Worm (Caenorhabditis elegans): ENCODE results near the gene clec-137.
A peak's percentile ranks its signal among the peaks of the same experiment; 100 is the strongest.

Gene clec-137

ce11 chrII:4579375-4579774, 38.5 kb downstream of the clec-137 start:
- TF ChIP-seq sma-9 (GFP tag; optimal IDR thresholded peaks at IDR 0.05) (no peak), sma-9 (tag; optimal IDR thresholded peaks at IDR 0.05) (no peak), skn-1 (tag; optimal IDR thresholded peaks at IDR 0.05) (no peak), nhr-77 (tag; optimal IDR thresholded peaks at IDR 0.05) (no peak), mab-5 (tag; optimal IDR thresholded peaks at IDR 0.05) (peak; percentile 62), gmeb-1 (tag; optimal IDR thresholded peaks at IDR 0.05) (no peak), unc-62 (GFP tag; optimal IDR thresholded peaks at IDR 0.05) (no peak)

ce11 chrII:4577391-4577790, 40.5 kb downstream of the clec-137 start:
- no peak for TF ChIP-seq lin-11 (tag; optimal IDR thresholded peaks at IDR 0.05)
- TF ChIP-seq nhr-25 (tag; optimal IDR thresholded peaks at IDR 0.05): no peak
- no peak for TF ChIP-seq mdl-1 (tag; optimal IDR thresholded peaks at IDR 0.05)
- no peak for TF ChIP-seq sma-9 (GFP tag; optimal IDR thresholded peaks at IDR 0.05)
- TF ChIP-seq sma-9 (tag; optimal IDR thresholded peaks at IDR 0.05): no peak
- no peak for TF ChIP-seq peb-1 (tag; optimal IDR thresholded peaks at IDR 0.05)
- no peak for TF ChIP-seq nhr-23 (tag; optimal IDR thresholded peaks at IDR 0.05)
- no peak for TF ChIP-seq sem-4 (tag; optimal IDR thresholded peaks at IDR 0.05)
- no peak for TF ChIP-seq nhr-10 (tag; optimal IDR thresholded peaks at IDR 0.05)

- TF ChIP-seq mab-5 (tag; optimal IDR thresholded peaks at IDR 0.05) (peak; percentile 69), ceh-16 (tag; optimal IDR thresholded peaks at IDR 0.05) (no peak)
Observed at ce11 chrII:4575579-4575978, 42.3 kb downstream of the clec-137 start.

ce11 chrII:4574658-4575057, 43.2 kb downstream of the clec-137 start:
- no peak for TF ChIP-seq elt-1 (tag; optimal IDR thresholded peaks at IDR 0.05)
- no peak for TF ChIP-seq sem-4 (tag; optimal IDR thresholded peaks at IDR 0.05)
- TF ChIP-seq crh-2 (tag; optimal IDR thresholded peaks at IDR 0.05): no peak
- TF ChIP-seq lin-13 (GFP tag; optimal IDR thresholded peaks at IDR 0.05): no peak
- TF ChIP-seq nhr-6 (tag; optimal IDR thresholded peaks at IDR 0.05): no peak
- no peak for TF ChIP-seq nhr-129 (tag; optimal IDR thresholded peaks at IDR 0.05)
- no peak for TF ChIP-seq mab-5 (tag; optimal IDR thresholded peaks at IDR 0.05)
- no peak for TF ChIP-seq ama-1 (optimal IDR thresholded peaks at IDR 0.05)
- no peak for TF ChIP-seq gmeb-1 (tag; optimal IDR thresholded peaks at IDR 0.05)
- no peak for TF ChIP-seq lin-11 (tag; optimal IDR thresholded peaks at IDR 0.05)

- TF ChIP-seq sma-9 (GFP tag; optimal IDR thresholded peaks at IDR 0.05) (no peak), sma-9 (tag; optimal IDR thresholded peaks at IDR 0.05) (no peak), elt-1 (tag; optimal IDR thresholded peaks at IDR 0.05) (peak; percentile 64), C34F6.9 (tag; optimal IDR thresholded peaks at IDR 0.05) (no peak), ceh-16 (tag; optimal IDR thresholded peaks at IDR 0.05) (peak; percentile 49)
Observed at ce11 chrII:4573084-4573483, 44.8 kb downstream of the clec-137 start.

ce11 chrII:4572579-4572978, 45.3 kb downstream of the clec-137 start:
- TF ChIP-seq nhr-129 (tag; optimal IDR thresholded peaks at IDR 0.05) (no peak), sma-3 (GFP tag; optimal IDR thresholded peaks at IDR 0.05) (no peak), C34F6.9 (tag; optimal IDR thresholded peaks at IDR 0.05) (no peak), gmeb-1 (tag; optimal IDR thresholded peaks at IDR 0.05) (no peak), Y55F3AM.14 (GFP tag; optimal IDR thresholded peaks at IDR 0.05) (no peak), nhr-23 (tag; optimal IDR thresholded peaks at IDR 0.05) (no peak), nhr-12 (tag; optimal IDR thresholded peaks at IDR 0.05) (no peak), dmd-4 (tag; optimal IDR thresholded peaks at IDR 0.05) (no peak), F13H6.1 (tag; optimal IDR thresholded peaks at IDR 0.05) (no peak), aly-2 (tag; optimal IDR thresholded peaks at IDR 0.05) (no peak), nhr-6 (tag; optimal IDR thresholded peaks at IDR 0.05) (no peak), unc-55 (GFP tag; optimal IDR thresholded peaks at IDR 0.05) (no peak), nhr-237 (tag; optimal IDR thresholded peaks at IDR 0.05) (no peak), fos-1 (tag; optimal IDR thresholded peaks at IDR 0.05) (no peak), R02D3.7 (tag; optimal IDR thresholded peaks at IDR 0.05) (no peak), unc-39 (tag; optimal IDR thresholded peaks at IDR 0.05) (no peak), nhr-77 (tag; optimal IDR thresholded peaks at IDR 0.05) (no peak), nhr-10 (tag; optimal IDR thresholded peaks at IDR 0.05) (no peak)

All from whole organism, L2 larva.